Fruit fly (Drosophila melanogaster): Measurements from ENCODE around the gene Dok.

The Dok gene

DNA sequence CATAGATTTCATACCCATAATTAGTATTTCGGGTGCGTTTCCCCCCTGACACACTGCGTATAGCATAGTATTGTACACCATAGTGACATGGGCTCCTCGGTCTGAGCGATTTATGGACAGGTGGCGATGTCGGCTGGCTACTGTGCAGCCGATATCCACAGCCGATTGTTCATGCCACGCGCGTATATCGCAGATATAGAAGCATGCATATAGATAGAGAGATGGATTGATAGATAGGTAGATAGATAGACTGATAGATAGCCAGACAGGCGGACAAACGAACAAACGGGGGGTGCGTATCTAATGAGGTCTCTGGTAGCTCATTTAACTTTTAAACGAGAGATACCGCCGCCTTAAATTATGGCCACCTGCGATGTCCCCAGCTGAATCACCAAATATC is 28.0 kb upstream of the Dok start:
- TF ChIP-seq gl (tag; optimal IDR thresholded peaks at IDR 0.05) (no peak), CG8159 (tag; optimal IDR thresholded peaks at IDR 0.05) (no peak), fd96Ca (GFP tag; IDR thresholded peaks at IDR 0.05) (no peak), CG10348 (GFP tag; IDR thresholded peaks at IDR 0.05) (no peak), CG13204 (GFP tag; optimal IDR thresholded peaks at IDR 0.05) (no peak), CG14655 (GFP tag; optimal IDR thresholded peaks at IDR 0.05) (no peak), Ets98B (GFP tag; IDR thresholded peaks at IDR 0.05) (no peak), Snoo (tag; optimal IDR thresholded peaks at IDR 0.05) (no peak), Pif1B (GFP tag; optimal IDR thresholded peaks at IDR 0.05) (no peak), CG8301 (tag; optimal IDR thresholded peaks at IDR 0.05) (no peak), CG15710 (tag; optimal IDR thresholded peaks at IDR 0.05) (no peak), CG12605 (GFP tag; IDR thresholded peaks at IDR 0.05) (no peak), CG17806 (tag; optimal IDR thresholded peaks at IDR 0.05) (no peak)

DNA sequence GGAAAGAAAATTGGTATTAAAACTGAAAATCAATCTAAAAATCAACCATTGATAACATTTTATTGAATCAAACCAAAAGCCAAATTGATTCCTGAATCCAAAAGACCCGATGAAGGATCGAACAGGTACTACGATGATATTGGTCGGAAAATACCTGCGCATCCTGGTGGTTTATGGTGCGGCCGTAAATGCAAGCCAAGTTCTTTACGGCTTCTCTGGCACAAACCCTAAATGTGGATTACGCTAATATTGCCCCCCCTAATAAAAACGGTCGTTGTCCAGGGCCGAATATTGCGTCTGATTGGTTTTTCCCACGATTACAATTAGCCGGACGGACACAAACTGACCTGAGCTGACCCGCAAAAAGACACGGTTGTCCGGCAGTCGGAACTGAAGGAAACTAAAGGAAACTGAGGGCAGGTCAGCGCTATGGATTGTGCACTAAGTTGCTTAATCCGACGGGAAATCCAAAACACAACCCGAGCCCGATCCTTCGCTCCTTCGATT is 27.2 kb upstream of the Dok start:
- TF ChIP-seq Pif1B (GFP tag; optimal IDR thresholded peaks at IDR 0.05) = no peak
- TF ChIP-seq EcR (GFP tag; optimal IDR thresholded peaks at IDR 0.05) = no peak
- no peak for TF ChIP-seq Pif1A (GFP tag; optimal IDR thresholded peaks at IDR 0.05)
- no peak for TF ChIP-seq CG34367 (tag; optimal IDR thresholded peaks at IDR 0.05)
- TF ChIP-seq Snoo (tag; optimal IDR thresholded peaks at IDR 0.05) = no peak
- no peak for TF ChIP-seq CG10348 (GFP tag; IDR thresholded peaks at IDR 0.05)
- no peak for TF ChIP-seq CG4496 (GFP tag; IDR thresholded peaks at IDR 0.05)
- no peak for TF ChIP-seq CG13204 (GFP tag; optimal IDR thresholded peaks at IDR 0.05)
- TF ChIP-seq CG8159 (tag; optimal IDR thresholded peaks at IDR 0.05) = no peak
- no peak for TF ChIP-seq CG8301 (tag; optimal IDR thresholded peaks at IDR 0.05)
- TF ChIP-seq fd96Ca (GFP tag; IDR thresholded peaks at IDR 0.05) = no peak
- TF ChIP-seq CG17806 (tag; optimal IDR thresholded peaks at IDR 0.05) = no peak
- no peak for TF ChIP-seq CG9948 (tag; optimal IDR thresholded peaks at IDR 0.05)
- TF ChIP-seq CG15710 (tag; optimal IDR thresholded peaks at IDR 0.05) = no peak
- no peak for TF ChIP-seq Ets98B (GFP tag; IDR thresholded peaks at IDR 0.05)
- TF ChIP-seq CG14655 (GFP tag; optimal IDR thresholded peaks at IDR 0.05) = no peak
- TF ChIP-seq D1 (tag; optimal IDR thresholded peaks at IDR 0.05) = no peak
- TF ChIP-seq rn (GFP tag; IDR thresholded peaks at IDR 0.05) = no peak
- no peak for TF ChIP-seq CG32121 (GFP tag; IDR thresholded peaks at IDR 0.05)
- no peak for TF ChIP-seq gl (tag; optimal IDR thresholded peaks at IDR 0.05)

DNA sequence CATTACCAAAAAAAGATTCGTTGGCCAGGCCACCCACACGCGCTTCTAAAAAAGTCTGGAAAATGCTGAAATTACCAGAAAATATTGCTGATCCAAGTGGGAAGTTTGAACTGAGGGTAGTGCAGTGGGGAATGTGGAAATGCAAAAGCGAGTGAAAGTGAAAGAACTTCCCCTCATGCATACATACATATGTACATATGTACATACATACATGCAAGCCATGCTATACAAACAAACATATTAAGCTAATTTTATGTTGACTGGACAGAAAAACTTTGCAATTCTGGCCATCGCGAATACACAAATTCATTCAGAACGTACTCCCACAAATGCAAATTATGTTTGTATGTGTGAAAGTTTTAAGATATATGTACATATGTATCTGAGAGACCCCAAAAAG is 25.7 kb upstream of the Dok start:
- TF ChIP-seq CG32121 (GFP tag; IDR thresholded peaks at IDR 0.05) = no peak
- no peak for TF ChIP-seq Ets98B (GFP tag; IDR thresholded peaks at IDR 0.05)
- no peak for TF ChIP-seq gl (tag; optimal IDR thresholded peaks at IDR 0.05)
- no peak for TF ChIP-seq Pif1A (GFP tag; optimal IDR thresholded peaks at IDR 0.05)

DNA sequence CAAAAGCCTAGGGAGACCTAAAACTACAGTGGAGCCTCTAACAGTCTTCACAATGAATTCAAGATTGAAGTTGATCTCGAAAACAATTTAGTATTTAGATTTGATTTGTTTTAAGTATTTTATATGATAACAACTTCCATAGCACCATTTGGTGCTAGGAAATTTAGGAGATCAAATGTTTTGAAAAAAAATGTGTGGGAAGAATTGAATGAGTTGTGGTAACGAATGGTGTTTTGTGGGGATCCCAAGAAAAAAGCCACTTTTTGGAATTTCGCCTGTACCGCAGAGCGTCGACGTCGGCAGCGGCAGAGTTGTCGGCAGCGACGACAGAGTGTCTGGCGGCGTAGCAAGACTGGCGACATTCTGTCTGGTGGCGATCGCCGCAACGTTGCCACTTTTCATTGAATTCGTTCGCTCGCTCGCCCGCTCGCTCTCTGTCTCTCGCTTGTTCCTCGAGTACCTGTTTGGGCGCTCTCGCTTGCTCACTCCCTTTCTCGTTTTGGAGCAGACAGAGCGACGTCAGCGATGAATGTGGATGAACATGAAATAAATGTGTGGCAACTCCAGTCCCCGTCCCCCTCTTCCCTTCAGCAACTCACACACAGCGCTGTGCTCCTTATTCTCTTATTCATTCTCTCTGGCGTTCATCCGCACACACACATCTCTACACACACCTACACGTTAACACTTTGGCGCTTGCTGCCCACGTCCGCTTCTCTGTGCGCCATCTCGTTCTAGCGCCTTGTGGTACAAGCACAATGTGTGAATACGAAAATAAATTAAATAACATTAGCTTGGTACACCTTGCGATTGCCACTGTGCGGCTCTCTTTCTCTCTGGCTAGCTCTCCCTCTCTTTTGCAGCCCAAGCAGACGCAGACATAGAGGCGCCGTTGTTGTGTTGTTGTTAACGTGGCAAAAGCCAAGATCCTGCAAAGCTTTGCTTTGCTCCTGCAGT is 24.3 kb upstream of the Dok start:
- TF ChIP-seq CG9948 (tag; optimal IDR thresholded peaks at IDR 0.05) (peak; percentile 55), EcR (GFP tag; optimal IDR thresholded peaks at IDR 0.05) (peak; percentile 34), rn (GFP tag; IDR thresholded peaks at IDR 0.05) (peak; percentile 22; the same call in 1 of the 2 replicates), fd96Ca (GFP tag; IDR thresholded peaks at IDR 0.05) (peak; percentile 27), CG4496 (GFP tag; IDR thresholded peaks at IDR 0.05) (no peak; the same call in 2 of the 3 replicates), CG12605 (GFP tag; IDR thresholded peaks at IDR 0.05) (no peak; the same call in 1 of the 2 replicates), CG14655 (GFP tag; optimal IDR thresholded peaks at IDR 0.05) (peak; percentile 67), CG15710 (tag; optimal IDR thresholded peaks at IDR 0.05) (peak; percentile 71), CG34367 (tag; optimal IDR thresholded peaks at IDR 0.05) (peak; percentile 44), D1 (tag; optimal IDR thresholded peaks at IDR 0.05) (no peak), CG32121 (GFP tag; IDR thresholded peaks at IDR 0.05) (peak; percentile 46), CG17806 (tag; optimal IDR thresholded peaks at IDR 0.05) (peak; percentile 60), CG8301 (tag; optimal IDR thresholded peaks at IDR 0.05) (peak; percentile 60), Snoo (tag; optimal IDR thresholded peaks at IDR 0.05) (peak; percentile 19), CG8159 (tag; optimal IDR thresholded peaks at IDR 0.05) (peak; percentile 75), CG13204 (GFP tag; optimal IDR thresholded peaks at IDR 0.05) (no peak), gl (tag; optimal IDR thresholded peaks at IDR 0.05) (no peak), Pif1A (GFP tag; optimal IDR thresholded peaks at IDR 0.05) (peak; percentile 52), Pif1B (GFP tag; optimal IDR thresholded peaks at IDR 0.05) (peak; percentile 8), CG10348 (GFP tag; IDR thresholded peaks at IDR 0.05) (0 out of 2 replicates have a peak, but pooled peaks have one; percentile 42), Ets98B (GFP tag; IDR thresholded peaks at IDR 0.05) (peak; percentile 4)

DNA sequence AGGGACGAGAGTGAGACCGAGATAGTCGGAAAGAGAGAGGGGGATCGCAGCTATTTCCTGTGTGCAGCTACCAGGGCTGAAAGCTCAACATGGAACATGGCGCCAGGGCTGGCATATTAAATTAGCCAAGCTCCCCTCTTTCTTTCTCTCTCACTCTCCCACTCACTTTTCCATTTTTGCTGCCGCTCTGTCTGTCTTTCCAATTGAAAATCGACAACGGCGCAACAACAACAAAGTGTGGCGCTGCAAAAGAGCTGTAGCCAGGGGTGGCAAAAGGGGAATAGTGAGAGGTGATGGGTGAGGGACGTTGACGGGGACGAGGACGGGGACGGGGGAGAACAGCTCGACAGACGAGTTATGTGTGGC is 23.7 kb upstream of the Dok start:
- TF ChIP-seq CG8159 (tag; optimal IDR thresholded peaks at IDR 0.05) (peak; percentile 62), CG9948 (tag; optimal IDR thresholded peaks at IDR 0.05) (peak; percentile 37), CG15710 (tag; optimal IDR thresholded peaks at IDR 0.05) (peak; percentile 42), CG8301 (tag; optimal IDR thresholded peaks at IDR 0.05) (peak; percentile 17), Snoo (tag; optimal IDR thresholded peaks at IDR 0.05) (no peak), CG32121 (GFP tag; IDR thresholded peaks at IDR 0.05) (0 out of 2 replicates have a peak, but pooled peaks have one; percentile 40), Pif1A (GFP tag; optimal IDR thresholded peaks at IDR 0.05) (peak; percentile 16), CG17806 (tag; optimal IDR thresholded peaks at IDR 0.05) (peak; percentile 40), CG10348 (GFP tag; IDR thresholded peaks at IDR 0.05) (no peak), fd96Ca (GFP tag; IDR thresholded peaks at IDR 0.05) (peak; percentile 73), rn (GFP tag; IDR thresholded peaks at IDR 0.05) (no peak), Pif1B (GFP tag; optimal IDR thresholded peaks at IDR 0.05) (peak; percentile 11), CG34367 (tag; optimal IDR thresholded peaks at IDR 0.05) (peak; percentile 18), D1 (tag; optimal IDR thresholded peaks at IDR 0.05) (no peak), CG14655 (GFP tag; optimal IDR thresholded peaks at IDR 0.05) (peak; percentile 21), EcR (GFP tag; optimal IDR thresholded peaks at IDR 0.05) (no peak), CG12605 (GFP tag; IDR thresholded peaks at IDR 0.05) (no peak), CG13204 (GFP tag; optimal IDR thresholded peaks at IDR 0.05) (no peak), Ets98B (GFP tag; IDR thresholded peaks at IDR 0.05) (peak; percentile 37)
